Fruit fly (Drosophila melanogaster) whole organism, pupa: ENCODE data around the gene PGRP-SB2.

Source experiments
- CG12605 ChIP-seq: fragments of 200-800 bp; sonication (Bioruptor generic); IDR thresholded peaks from 2 replicates; pipeline ENCODE4 v1.3.6; 2022; ENCODE audit warnings: missing biosample characterization, missing genetic modification characterization
- CG15710 ChIP-seq: fragments of 200-800 bp; sonication (Bioruptor generic); optimal IDR thresholded peaks from 2 replicates; lab custom pipeline; 2018; ENCODE audit warnings: missing biosample characterization, mild to moderate bottlenecking, missing genetic modification characterization, moderate library complexity
- CG17806 ChIP-seq: fragments of 200-800 bp; sonication (Bioruptor generic); optimal IDR thresholded peaks from 2 replicates; lab custom pipeline; 2018; ENCODE audit warnings: missing biosample characterization, mild to moderate bottlenecking, missing genetic modification characterization, moderate library complexity
- CG8159 ChIP-seq: fragments of 200-800 bp; sonication (Bioruptor generic); optimal IDR thresholded peaks from 3 replicates; lab custom pipeline; 2018; ENCODE audit warnings: missing biosample characterization, mild to moderate bottlenecking, missing genetic modification characterization, moderate library complexity
- CG9948 ChIP-seq: fragments of 200-800 bp; sonication (Bioruptor generic); optimal IDR thresholded peaks from 2 replicates; lab custom pipeline; 2018; ENCODE audit warnings: missing biosample characterization, mild to moderate bottlenecking, missing genetic modification characterization, moderate library complexity
- D1 ChIP-seq: fragments of 200-800 bp; sonication (Bioruptor generic); optimal IDR thresholded peaks from 2 replicates; lab custom pipeline; 2018; ENCODE audit warnings: missing biosample characterization, mild to moderate bottlenecking, missing genetic modification characterization, moderate library complexity
- EcR ChIP-seq: fragments of 200-800 bp; sonication (Bioruptor generic); optimal IDR thresholded peaks from 3 replicates; lab custom pipeline; 2019; ENCODE audit warnings: missing biosample characterization, missing genetic modification characterization, mild to moderate bottlenecking, moderate library complexity, missing genetic modification reagents
- Pif1A ChIP-seq: fragments of 200-800 bp; sonication (Bioruptor generic); optimal IDR thresholded peaks from 3 replicates; lab custom pipeline; 2016; ENCODE audit warnings: missing biosample characterization, missing genetic modification characterization
- fd96Ca ChIP-seq: fragments of 200-800 bp; sonication (Bioruptor generic); IDR thresholded peaks from 3 replicates; pipeline ENCODE4 v1.3.6; 2022; ENCODE audit warnings: missing biosample characterization, missing genetic modification characterization
- gl ChIP-seq: fragments of 200-800 bp; sonication (Bioruptor generic); optimal IDR thresholded peaks from 2 replicates; lab custom pipeline; 2018; ENCODE audit warnings: missing biosample characterization, mild to moderate bottlenecking, missing genetic modification characterization
- rn ChIP-seq: fragments of 200-800 bp; sonication (Bioruptor generic); IDR thresholded peaks from 2 replicates; pipeline ENCODE4 v1.3.6; 2022; ENCODE audit warnings: missing biosample characterization, missing genetic modification characterization

dm6 chr3L:16750750-16751149 lies 24.4 kb downstream of the PGRP-SB2 start:
- no peak for TF ChIP-seq gl (tag; lab: Kevin White, UChicago)
- TF ChIP-seq rn (GFP tag; lab: Robert Waterston, UW) = no peak
- no peak for TF ChIP-seq EcR (GFP tag; lab: Kevin White, UChicago)
- peak; percentile 2 for TF ChIP-seq CG8159
- TF ChIP-seq CG9948 = peak; percentile 6
- no peak for TF ChIP-seq Pif1A (GFP tag; lab: Kevin White, UChicago)
- TF ChIP-seq CG17806 (tag; lab: Kevin White, UChicago) = peak; percentile 11
- no peak for TF ChIP-seq D1 (tag; lab: Kevin White, UChicago)
- no peak for TF ChIP-seq CG12605 (GFP tag; lab: Robert Waterston, UW)
- no peak for TF ChIP-seq fd96Ca
- TF ChIP-seq CG15710 (tag; lab: Kevin White, UChicago) = peak; percentile 28
